Worm (Caenorhabditis elegans) whole organism, L1 larva: ENCODE measurements around the gene ttr-30.

Source experiments
- C16A3.4 ChIP-seq: fragments of 150-350 bp; optimal IDR thresholded peaks from 2 replicates; lab custom pipeline; 2014; ENCODE audit warnings: missing biosample characterization, missing genetic modification characterization
- blmp-1 ChIP-seq: fragments of 150-350 bp; optimal IDR thresholded peaks from 2 replicates; lab custom pipeline; 2014; ENCODE audit warnings: missing biosample characterization, missing genetic modification characterization
- isw-1 ChIP-seq: fragments of 200-800 bp; sonication (Bioruptor generic); IDR thresholded peaks from 2 replicates; pipeline ENCODE4 v1.3.6; 2022; ENCODE audit warnings: missing genetic modification characterization, missing compliant biosample characterization
- lin-13 ChIP-seq: fragments of 150-350 bp; optimal IDR thresholded peaks from 2 replicates; lab custom pipeline; 2014; ENCODE audit warnings: missing biosample characterization, missing genetic modification reagents, missing genetic modification characterization
- mep-1 ChIP-seq: fragments of 150-350 bp; optimal IDR thresholded peaks from 2 replicates; lab custom pipeline; 2014; ENCODE audit warnings: missing biosample characterization, missing genetic modification characterization
- pag-3 ChIP-seq: sonication (generic microtip); optimal IDR thresholded peaks from 2 replicates; lab custom pipeline; 2017; ENCODE audit warnings: missing genetic modification characterization, mild to moderate bottlenecking, missing compliant biosample characterization, antibody characterized with exemption, borderline replicate concordance; ENCODE audit not compliant: insufficient read depth
- snpc-4 ChIP-seq: fragments of 150-350 bp; optimal IDR thresholded peaks from 2 replicates; lab custom pipeline; 2014; ENCODE audit warnings: missing biosample characterization, missing genetic modification characterization
- unc-86 ChIP-seq: sonication (generic microtip); optimal IDR thresholded peaks from 2 replicates; lab custom pipeline; 2016; ENCODE audit warnings: missing genetic modification characterization, missing compliant biosample characterization

DNA sequence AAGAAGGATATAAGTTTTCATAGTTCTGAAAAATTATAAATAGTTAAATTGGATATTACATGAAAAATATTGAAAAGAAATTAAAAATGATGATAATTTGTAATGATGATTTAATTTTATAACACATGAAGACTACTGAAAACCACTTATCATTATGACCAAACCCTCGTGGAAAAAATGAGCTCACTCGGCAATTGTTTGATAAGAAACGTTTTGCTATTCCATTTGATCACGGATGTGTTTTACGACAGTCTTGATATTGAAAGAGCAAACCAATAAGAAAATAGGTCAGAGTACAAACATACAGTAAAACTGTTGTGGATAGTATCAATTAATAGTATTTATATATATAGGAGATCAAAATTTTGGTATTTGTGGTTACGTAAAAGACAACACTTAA lies 15.4 kb upstream of the ttr-30 start, which contains the start of gene spp-3:
- no peak for TF ChIP-seq blmp-1 (tag; lab: Kevin White, UChicago)
- no peak for TF ChIP-seq isw-1 (GFP tag; lab: Robert Waterston, UW)
- no peak for TF ChIP-seq unc-86
- TF ChIP-seq lin-13 (GFP tag; lab: Kevin White, UChicago) = no peak
- no peak for TF ChIP-seq snpc-4 (tag; lab: Kevin White, UChicago)
- no peak for TF ChIP-seq C16A3.4 (tag; lab: Kevin White, UChicago)
- TF ChIP-seq pag-3 (tag; lab: Kevin White, UChicago) = no peak
- no peak for TF ChIP-seq mep-1 (tag; lab: Kevin White, UChicago)
